Fruit fly (Drosophila melanogaster) whole organism, embryonic: ENCODE data around the gene brv3.
A peak's percentile ranks its signal among the peaks of the same experiment; 100 is the strongest.

Source experiments
- Adf1 ChIP-seq: fragments of 200-800 bp; sonication (Bioruptor generic); IDR thresholded peaks from 2 replicates; pipeline ENCODE4 v1.3.6; 2022; ENCODE audit warnings: missing biosample characterization, missing genetic modification characterization
- Antp ChIP-seq: fragments of 200-800 bp; sonication (Bioruptor generic); optimal IDR thresholded peaks from 3 replicates; lab custom pipeline; 2016; ENCODE audit warnings: missing biosample characterization, missing genetic modification characterization
- Atf3 ChIP-seq: fragments of 200-800 bp; sonication (Bioruptor generic); optimal IDR thresholded peaks from 3 replicates; lab custom pipeline; 2016; ENCODE audit warnings: missing biosample characterization, missing genetic modification characterization
- Bgb ChIP-seq: fragments of 200-800 bp; sonication (Bioruptor generic); IDR thresholded peaks from 2 replicates; pipeline ENCODE4 v1.3.6; 2022; ENCODE audit warnings: missing biosample characterization, missing genetic modification characterization; ENCODE audit not compliant: partially characterized antibody
- CG12104 ChIP-seq: fragments of 200-800 bp; sonication (Bioruptor generic); optimal IDR thresholded peaks from 3 replicates; lab custom pipeline; 2016; ENCODE audit warnings: missing biosample characterization, missing genetic modification characterization
- CG14014 ChIP-seq: fragments of 200-800 bp; sonication (Bioruptor generic); IDR thresholded peaks from 2 replicates; pipeline ENCODE4 v1.3.6; 2022; ENCODE audit warnings: missing biosample characterization, missing genetic modification characterization
- CG15479 ChIP-seq: fragments of 200-800 bp; sonication (Bioruptor generic); optimal IDR thresholded peaks from 3 replicates; lab custom pipeline; 2019; ENCODE audit warnings: missing biosample characterization, mild to moderate bottlenecking, missing genetic modification characterization, moderate library complexity
- CG17568 ChIP-seq: fragments of 200-800 bp; sonication (Bioruptor generic); optimal IDR thresholded peaks from 2 replicates; lab custom pipeline; 2018; ENCODE audit warnings: missing biosample characterization, mild to moderate bottlenecking, missing genetic modification characterization, moderate library complexity
- CG17829 ChIP-seq: fragments of 200-800 bp; optimal IDR thresholded peaks from 2 replicates; lab custom pipeline; 2019; ENCODE audit warnings: missing biosample characterization, mild to moderate bottlenecking, missing genetic modification characterization, moderate library complexity
- CG2889 ChIP-seq: fragments of 200-800 bp; sonication (Bioruptor generic); IDR thresholded peaks from 3 replicates; pipeline ENCODE4 v1.3.6; 2022; ENCODE audit warnings: missing biosample characterization, missing genetic modification characterization
- CG3163 ChIP-seq: fragments of 200-800 bp; sonication (Bioruptor generic); optimal IDR thresholded peaks from 3 replicates; lab custom pipeline; 2016; ENCODE audit warnings: missing biosample characterization, missing genetic modification characterization
- CG3407 ChIP-seq: fragments of 200-800 bp; sonication (Bioruptor generic); optimal IDR thresholded peaks from 2 replicates; lab custom pipeline; 2018; ENCODE audit warnings: missing biosample characterization, mild to moderate bottlenecking, missing genetic modification characterization
- CG4730 ChIP-seq: fragments of 200-800 bp; sonication (Bioruptor generic); IDR thresholded peaks from 2 replicates; pipeline ENCODE4 v1.3.6; 2022; ENCODE audit warnings: missing biosample characterization, missing genetic modification characterization
- CG6813 ChIP-seq: fragments of 200-800 bp; sonication (Bioruptor generic); optimal IDR thresholded peaks from 2 replicates; lab custom pipeline; 2017; ENCODE audit warnings: missing biosample characterization, missing genetic modification characterization, mild to moderate bottlenecking, moderate library complexity, missing genetic modification reagents
- CG7271 ChIP-seq: fragments of 200-800 bp; sonication (Bioruptor generic); optimal IDR thresholded peaks from 2 replicates; lab custom pipeline; 2018; ENCODE audit warnings: missing biosample characterization, mild to moderate bottlenecking, missing genetic modification characterization, moderate library complexity
- CG8089 ChIP-seq: fragments of 200-800 bp; sonication (Bioruptor generic); optimal IDR thresholded peaks from 3 replicates; lab custom pipeline; 2016; ENCODE audit warnings: missing biosample characterization, missing genetic modification characterization
- CG9215 ChIP-seq: fragments of 200-800 bp; sonication (Bioruptor generic); IDR thresholded peaks from 2 replicates; pipeline ENCODE4 v1.3.6; 2022; ENCODE audit warnings: missing biosample characterization, missing genetic modification characterization
- CG9727 ChIP-seq: fragments of 200-800 bp; sonication (Bioruptor generic); optimal IDR thresholded peaks from 3 replicates; lab custom pipeline; 2017; ENCODE audit warnings: missing biosample characterization, mild to moderate bottlenecking, missing genetic modification characterization
- Dip3 ChIP-seq: fragments of 200-800 bp; sonication (Bioruptor generic); optimal IDR thresholded peaks from 3 replicates; lab custom pipeline; 2016; ENCODE audit warnings: missing biosample characterization, missing genetic modification characterization
- ERR ChIP-seq: fragments of 200-800 bp; sonication (Bioruptor generic); optimal IDR thresholded peaks from 2 replicates; lab custom pipeline; 2016; ENCODE audit warnings: missing biosample characterization, missing genetic modification characterization
- HHEX ChIP-seq: fragments of 200-800 bp; sonication (Bioruptor generic); optimal IDR thresholded peaks from 3 replicates; lab custom pipeline; 2017; ENCODE audit warnings: missing biosample characterization, mild to moderate bottlenecking, missing genetic modification characterization, missing genetic modification reagents
- Hr39 ChIP-seq: fragments of >200 bp; optimal IDR thresholded peaks from 2 replicates; lab custom pipeline; 2017
- MESR4 ChIP-seq: fragments of 200-800 bp; sonication (Bioruptor generic); optimal IDR thresholded peaks from 2 replicates; lab custom pipeline; 2018; ENCODE audit warnings: missing biosample characterization, mild to moderate bottlenecking, missing genetic modification characterization, moderate library complexity
- Max ChIP-seq: fragments of 200-800 bp; sonication (Bioruptor generic); optimal IDR thresholded peaks from 2 replicates; lab custom pipeline; 2016; ENCODE audit warnings: missing biosample characterization, mild to moderate bottlenecking, missing genetic modification characterization
- Med ChIP-seq: fragments of 200-800 bp; sonication (Bioruptor generic); peaks from one replicate; lab custom pipeline; 2016; ENCODE audit warnings: missing biosample characterization, missing genetic modification characterization, mild to moderate bottlenecking, inconsistent platforms, moderate library complexity
- Mrtf ChIP-seq: fragments of 200-800 bp; sonication (Bioruptor generic); IDR thresholded peaks from 3 replicates; pipeline ENCODE4 v1.3.6; 2022; ENCODE audit warnings: missing biosample characterization, missing genetic modification characterization
- Myb ChIP-seq: fragments of 200-800 bp; sonication (Bioruptor generic); optimal IDR thresholded peaks from 2 replicates; lab custom pipeline; 2016; ENCODE audit warnings: missing biosample characterization, missing genetic modification characterization
- Neu2 ChIP-seq: fragments of 200-800 bp; sonication (Bioruptor generic); optimal IDR thresholded peaks from 3 replicates; lab custom pipeline; 2016; ENCODE audit warnings: missing biosample characterization, missing genetic modification characterization, borderline replicate concordance
- Sin3A ChIP-seq: fragments of >200 bp; optimal IDR thresholded peaks from 2 replicates; lab custom pipeline; 2018
- Tbp ChIP-seq: fragments of >200 bp; optimal IDR thresholded peaks from 2 replicates; lab custom pipeline; 2018; ENCODE audit warnings: missing biosample characterization, missing genetic modification characterization
- abd-A ChIP-seq: fragments of 200-800 bp; sonication (Bioruptor generic); optimal IDR thresholded peaks from 3 replicates; lab custom pipeline; 2019; ENCODE audit warnings: missing biosample characterization, mild to moderate bottlenecking, missing genetic modification characterization, moderate library complexity
- ara ChIP-seq: fragments of 200-800 bp; sonication (Bioruptor generic); IDR thresholded peaks from 2 replicates; pipeline ENCODE4 v1.3.6; 2022; ENCODE audit warnings: missing biosample characterization, missing genetic modification characterization
- ash1 ChIP-seq: fragments of 200-800 bp; sonication (Bioruptor generic); optimal IDR thresholded peaks from 2 replicates; lab custom pipeline; 2018; ENCODE audit warnings: missing biosample characterization, mild to moderate bottlenecking, missing genetic modification characterization
- bowl ChIP-seq: fragments of 200-800 bp; sonication (Bioruptor generic); IDR thresholded peaks from 2 replicates; pipeline ENCODE4 v1.3.6; 2022; ENCODE audit warnings: missing biosample characterization, missing genetic modification characterization
- da ChIP-seq: fragments of 200-800 bp; sonication (Bioruptor generic); optimal IDR thresholded peaks from 2 replicates; lab custom pipeline; 2016; ENCODE audit warnings: missing biosample characterization, missing genetic modification characterization
- disco-r ChIP-seq: fragments of 200-800 bp; sonication (Bioruptor generic); optimal IDR thresholded peaks from 2 replicates; lab custom pipeline; 2016; ENCODE audit warnings: missing biosample characterization, missing genetic modification characterization
- ems ChIP-seq: fragments of 200-800 bp; sonication (Bioruptor generic); optimal IDR thresholded peaks from 3 replicates; lab custom pipeline; 2016; ENCODE audit warnings: missing biosample characterization, missing genetic modification characterization
- eve ChIP-seq, 2 experiments: fragments of >200 bp; optimal IDR thresholded peaks; 2 replicates each; lab custom pipeline; 2017; ENCODE audit warnings: missing biosample characterization in 2 of 2, missing genetic modification characterization in 2 of 2
- eyg ChIP-seq: fragments of 200-800 bp; sonication (Bioruptor generic); optimal IDR thresholded peaks from 3 replicates; lab custom pipeline; 2016; ENCODE audit warnings: missing biosample characterization, missing genetic modification characterization
- gem ChIP-seq: fragments of 200-800 bp; sonication (Bioruptor generic); optimal IDR thresholded peaks from 2 replicates; lab custom pipeline; 2019; ENCODE audit warnings: missing biosample characterization, mild to moderate bottlenecking, missing genetic modification characterization, moderate library complexity
- ind ChIP-seq: fragments of 200-800 bp; sonication (Bioruptor generic); optimal IDR thresholded peaks from 3 replicates; lab custom pipeline; 2016; ENCODE audit warnings: missing biosample characterization, missing genetic modification characterization
- lbe ChIP-seq: fragments of 200-800 bp; sonication (Bioruptor generic); optimal IDR thresholded peaks from 2 replicates; lab custom pipeline; 2016; ENCODE audit warnings: missing biosample characterization, mild to moderate bottlenecking, missing genetic modification characterization
- lilli ChIP-seq: fragments of 200-800 bp; sonication (Bioruptor generic); optimal IDR thresholded peaks from 3 replicates; lab custom pipeline; 2016; ENCODE audit warnings: missing biosample characterization, missing genetic modification characterization
- nau ChIP-seq: fragments of 200-800 bp; sonication (Bioruptor generic); optimal IDR thresholded peaks from 3 replicates; lab custom pipeline; 2017; ENCODE audit warnings: missing biosample characterization, mild to moderate bottlenecking, missing genetic modification characterization, missing genetic modification reagents
- pb ChIP-seq: fragments of 200-800 bp; sonication (Bioruptor generic); optimal IDR thresholded peaks from 3 replicates; lab custom pipeline; 2016; ENCODE audit warnings: missing biosample characterization, missing genetic modification characterization
- peb ChIP-seq: fragments of 200-800 bp; sonication (Bioruptor generic); IDR thresholded peaks from 2 replicates; pipeline ENCODE4 v1.3.6; 2022; ENCODE audit warnings: missing biosample characterization, missing genetic modification characterization
- psq ChIP-seq: fragments of 200-800 bp; sonication (Bioruptor generic); optimal IDR thresholded peaks from 2 replicates; lab custom pipeline; 2017; ENCODE audit warnings: missing biosample characterization, missing genetic modification characterization
- salm ChIP-seq: fragments of 200-800 bp; sonication (Bioruptor generic); optimal IDR thresholded peaks from 2 replicates; lab custom pipeline; 2018; ENCODE audit warnings: missing biosample characterization, mild to moderate bottlenecking, missing genetic modification characterization
- sd ChIP-seq: fragments of 200-800 bp; sonication (Bioruptor generic); optimal IDR thresholded peaks from 3 replicates; lab custom pipeline; 2018; ENCODE audit warnings: missing biosample characterization, mild to moderate bottlenecking, missing genetic modification characterization, moderate library complexity
- sens-2 ChIP-seq: fragments of 200-800 bp; sonication (Bioruptor generic); IDR thresholded peaks from 2 replicates; pipeline ENCODE4 v1.3.6; 2022; ENCODE audit warnings: missing biosample characterization, missing genetic modification characterization
- tgo ChIP-seq: fragments of 200-800 bp; sonication (Bioruptor generic); IDR thresholded peaks from 3 replicates; pipeline ENCODE4 v1.3.6; 2022; ENCODE audit warnings: missing biosample characterization, missing genetic modification characterization
- zfh1 ChIP-seq: fragments of 200-800 bp; sonication (Bioruptor generic); IDR thresholded peaks from 3 replicates; pipeline ENCODE4 v1.3.6; 2022; ENCODE audit warnings: missing biosample characterization, missing genetic modification characterization

brv3 gene

dm6 chrX:2647472-2647883 lies 23.1 kb upstream of the brv3 start (continued):
- peak; percentile 63 for TF ChIP-seq Antp (GFP tag; lab: Kevin White, UChicago)
- peak; percentile 60 for TF ChIP-seq lilli
- peak; percentile 60 for TF ChIP-seq CG6813
- TF ChIP-seq CG17829, result peak; percentile 59
- TF ChIP-seq ara (GFP tag; lab: Robert Waterston, UW), result peak; percentile 34; the same call in 1 of the 2 replicates
- TF ChIP-seq Tbp (GFP tag; lab: Kevin White, UChicago), result no peak
- no peak for TF ChIP-seq Bgb
- no peak for TF ChIP-seq bowl
- 0 out of 2 replicates have a peak, but pooled peaks have one; percentile 21 for TF ChIP-seq sens-2 (GFP tag; lab: Robert Waterston, UW)
- peak; percentile 54; the same call in 1 of the 3 replicates for TF ChIP-seq Mrtf (GFP tag; lab: Robert Waterston, UW)
- TF ChIP-seq Max, result no peak
- TF ChIP-seq CG3407 (GFP tag; lab: Kevin White, UChicago), result peak; percentile 29
- TF ChIP-seq CG3163 (GFP tag; lab: Kevin White, UChicago), result no peak
- TF ChIP-seq Med (GFP tag; lab: Kevin White, UChicago), result peak; percentile 96
- TF ChIP-seq Neu2, result no peak
- peak; percentile 60 for TF ChIP-seq ind (GFP tag; lab: Kevin White, UChicago)
- no peak for TF ChIP-seq ash1 (GFP tag; lab: Kevin White, UChicago)
- peak; percentile 68 for TF ChIP-seq HHEX
- 0 out of 3 replicates have a peak, but pooled peaks have one; percentile 61 for TF ChIP-seq zfh1 (GFP tag; lab: Robert Waterston, UW)
- no peak for TF ChIP-seq CG2889 (GFP tag; lab: Robert Waterston, UW)
- TF ChIP-seq eve (GFP tag; optimal IDR thresholded peaks at IDR 0.05; lab: Kevin White, UChicago), result peak in 1 of 2 experiments; percentile 75
- TF ChIP-seq Sin3A, result no peak
- TF ChIP-seq da (GFP tag; lab: Kevin White, UChicago), result no peak
- TF ChIP-seq ems (GFP tag; lab: Kevin White, UChicago), result peak; percentile 54
- TF ChIP-seq CG9215 (GFP tag; lab: Robert Waterston, UW), result no peak
- TF ChIP-seq nau, result no peak
- TF ChIP-seq CG7271 (tag; lab: Kevin White, UChicago), result no peak
- TF ChIP-seq psq (GFP tag; lab: Kevin White, UChicago), result no peak
- TF ChIP-seq CG9727, result peak; percentile 22
- TF ChIP-seq salm (tag; lab: Kevin White, UChicago), result peak; percentile 9
- TF ChIP-seq CG4730, result no peak
- TF ChIP-seq Atf3 (GFP tag; lab: Kevin White, UChicago), result no peak
- TF ChIP-seq tgo (GFP tag; lab: Robert Waterston, UW), result peak; percentile 64; the same call in 2 of the 3 replicates
- peak; percentile 81 for TF ChIP-seq gem (tag; lab: Kevin White, UChicago)
- peak; percentile 32 for TF ChIP-seq sd (tag; lab: Kevin White, UChicago)
- TF ChIP-seq ERR, result no peak
- TF ChIP-seq eyg (GFP tag; lab: Kevin White, UChicago), result peak; percentile 38
- TF ChIP-seq Myb (GFP tag; lab: Kevin White, UChicago), result peak; percentile 39
- peak; percentile 50; the same call in 1 of the 2 replicates for TF ChIP-seq CG14014 (GFP tag; lab: Robert Waterston, UW)
- no peak for TF ChIP-seq CG8089 (GFP tag; lab: Kevin White, UChicago)
- TF ChIP-seq disco-r (GFP tag; lab: Kevin White, UChicago), result peak; percentile 51
- peak; percentile 24; the same call in 1 of the 2 replicates for TF ChIP-seq peb
- peak; percentile 76 for TF ChIP-seq lbe (GFP tag; lab: Kevin White, UChicago)
- TF ChIP-seq CG12104 (GFP tag; lab: Kevin White, UChicago), result peak; percentile 28
- TF ChIP-seq CG17568, result peak; percentile 53
- no peak for TF ChIP-seq abd-A (tag; lab: Kevin White, UChicago)
- TF ChIP-seq Hr39 (lab: Kevin White, UChicago), result no peak
- TF ChIP-seq Adf1 (GFP tag; lab: Robert Waterston, UW), result no peak; the same call in 1 of the 2 replicates
- peak; percentile 45 for TF ChIP-seq pb (GFP tag; lab: Kevin White, UChicago)
- no peak for TF ChIP-seq MESR4 (GFP tag; lab: Kevin White, UChicago)
- peak; percentile 16 for TF ChIP-seq Dip3 (GFP tag; lab: Kevin White, UChicago)
- TF ChIP-seq CG15479, result no peak
